Worm (Caenorhabditis elegans): ENCODE results near the gene vps-50.

DNA sequence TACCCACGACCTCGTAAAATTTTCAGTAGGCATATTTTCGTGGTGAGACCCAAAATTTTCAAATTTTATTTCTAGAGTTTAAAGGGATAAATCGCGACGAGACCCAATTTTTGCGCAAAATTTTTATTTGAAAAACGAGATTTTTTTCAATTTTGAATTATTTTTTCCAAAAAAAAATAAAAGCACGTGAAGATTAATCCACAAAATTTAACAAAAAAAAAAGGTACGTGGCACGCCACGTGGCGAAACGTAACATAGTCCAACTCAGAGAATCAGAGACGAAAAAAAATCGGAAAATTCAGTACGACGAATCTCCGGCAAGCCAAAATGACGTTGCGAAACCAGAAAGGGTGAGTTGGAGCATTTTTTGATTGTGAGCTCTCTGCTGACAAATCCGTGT, 6.1 kb downstream of the vps-50 start, which contains the start of gene C44B9.2:
- TF ChIP-seq pqm-1 (tag; optimal IDR thresholded peaks at IDR 0.05) (no peak), ceh-9 (tag; optimal IDR thresholded peaks at IDR 0.05) (no peak), elt-4 (tag; optimal IDR thresholded peaks at IDR 0.05) (no peak), pha-4 (tag; optimal IDR thresholded peaks at IDR 0.05) (no peak), fkh-10 (GFP tag; optimal IDR thresholded peaks at IDR 0.05) (no peak), dve-1 (tag; optimal IDR thresholded peaks at IDR 0.05) (no peak)

All from whole organism, late embryonic.